Worm (Caenorhabditis elegans): Measurements from ENCODE around the gene irld-9.

DNA sequence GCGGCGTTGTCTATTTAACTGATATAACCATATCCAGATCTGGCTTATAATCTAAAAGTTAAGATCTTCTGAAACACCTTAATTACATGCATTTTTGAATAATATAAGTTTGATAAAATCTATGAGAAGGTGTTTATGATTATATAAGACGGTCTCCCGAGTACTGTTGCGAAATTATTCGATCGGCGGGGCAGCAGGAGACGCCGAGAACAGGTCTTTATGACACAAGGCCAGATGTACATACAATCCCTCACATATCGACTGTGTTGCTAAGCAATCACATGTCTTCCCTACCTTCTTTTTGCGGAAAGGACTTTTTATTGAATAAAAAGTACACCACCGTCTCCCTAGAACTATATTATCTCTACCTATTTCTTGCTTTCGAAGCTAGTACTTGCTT, 17.8 kb upstream of the irld-9 start, which contains the start of gene fbxb-53:
- TF ChIP-seq athp-1 (tag; optimal IDR thresholded peaks at IDR 0.05) (no peak), ztf-28 (GFP tag; IDR thresholded peaks at IDR 0.05) (no peak), snpc-4 (GFP tag; optimal IDR thresholded peaks at IDR 0.05) (no peak), snpc-4 (tag; optimal IDR thresholded peaks at IDR 0.05) (no peak), T26A5.8 (tag; optimal IDR thresholded peaks at IDR 0.05) (no peak), ama-1 (optimal IDR thresholded peaks at IDR 0.05) (no peak), ama-1 (GFP tag; optimal IDR thresholded peaks at IDR 0.05) (no peak), ceh-58 (GFP tag; IDR thresholded peaks at IDR 0.05) (no peak), Y56A3A.18 (GFP tag; IDR thresholded peaks at IDR 0.05) (no peak), dpl-1 (GFP tag; optimal IDR thresholded peaks at IDR 0.05) (no peak), zim-3 (tag; optimal IDR thresholded peaks at IDR 0.05) (no peak), nfya-1 (tag; optimal IDR thresholded peaks at IDR 0.05; ENCODE audit: borderline replicate concordance, insufficient read depth) (no peak), ccch-3 (GFP tag; optimal IDR thresholded peaks at IDR 0.05) (no peak)
